Worm (Caenorhabditis elegans) whole organism, mixed stage, embryonic: ENCODE data around the gene pgp-7.
A peak's percentile ranks its signal among the peaks of the same experiment; 100 is the strongest.

Source experiments
- bed-3 ChIP-seq: fragments of 200-800 bp; sonication (Bioruptor generic); optimal IDR thresholded peaks from 3 replicates; lab custom pipeline; 2018; ENCODE audit warnings: mild to moderate bottlenecking, missing genetic modification characterization, moderate library complexity, missing compliant biosample characterization
- blmp-1 ChIP-seq: fragments of 150-350 bp; optimal IDR thresholded peaks from 2 replicates; lab custom pipeline; 2014; ENCODE audit warnings: missing biosample characterization, missing genetic modification characterization
- ceh-39 ChIP-seq: fragments of 150-350 bp; optimal IDR thresholded peaks from 2 replicates; lab custom pipeline; 2014; ENCODE audit warnings: missing biosample characterization, missing genetic modification characterization
- ceh-83 ChIP-seq: fragments of 200-800 bp; sonication (Bioruptor generic); optimal IDR thresholded peaks from 2 replicates; lab custom pipeline; 2018; ENCODE audit warnings: mild to moderate bottlenecking, missing genetic modification characterization, missing compliant biosample characterization
- drap-1 ChIP-seq: fragments of 200-800 bp; sonication (Bioruptor generic); optimal IDR thresholded peaks from 3 replicates; lab custom pipeline; 2018; ENCODE audit warnings: mild to moderate bottlenecking, missing genetic modification characterization, missing compliant biosample characterization
- elt-1 ChIP-seq: sonication (generic microtip); optimal IDR thresholded peaks from 2 replicates; lab custom pipeline; 2017; ENCODE audit warnings: missing genetic modification characterization, mild to moderate bottlenecking, missing compliant biosample characterization, antibody characterized with exemption, moderate library complexity, borderline replicate concordance; ENCODE audit not compliant: insufficient read depth
- elt-3 ChIP-seq: fragments of 150-350 bp; optimal IDR thresholded peaks from 2 replicates; lab custom pipeline; 2014; ENCODE audit warnings: missing biosample characterization, missing genetic modification characterization
- flh-1 ChIP-seq: fragments of 200-800 bp; sonication (Bioruptor generic); optimal IDR thresholded peaks from 2 replicates; lab custom pipeline; 2018; ENCODE audit warnings: mild to moderate bottlenecking, missing genetic modification characterization, moderate library complexity, missing compliant biosample characterization
- ham-2 ChIP-seq: fragments of 200-800 bp; sonication (Bioruptor generic); optimal IDR thresholded peaks from 2 replicates; lab custom pipeline; 2018; ENCODE audit warnings: mild to moderate bottlenecking, missing genetic modification characterization, missing compliant biosample characterization
- hlh-1 ChIP-seq: fragments of 150-350 bp; optimal IDR thresholded peaks from 2 replicates; lab custom pipeline; 2014; ENCODE audit warnings: missing biosample characterization, missing genetic modification reagents, missing genetic modification characterization
- lin-13 ChIP-seq: fragments of 150-350 bp; optimal IDR thresholded peaks from 2 replicates; lab custom pipeline; 2014; ENCODE audit warnings: missing biosample characterization, missing genetic modification characterization
- lin-32 ChIP-seq: fragments of 200-800 bp; sonication (Bioruptor generic); optimal IDR thresholded peaks from 2 replicates; lab custom pipeline; 2018; ENCODE audit warnings: mild to moderate bottlenecking, missing genetic modification characterization, missing compliant biosample characterization
- mab-5 ChIP-seq: fragments of 150-350 bp; optimal IDR thresholded peaks from 2 replicates; lab custom pipeline; 2014; ENCODE audit warnings: missing biosample characterization, missing genetic modification characterization
- mep-1 ChIP-seq: fragments of 150-350 bp; optimal IDR thresholded peaks from 2 replicates; lab custom pipeline; 2017; ENCODE audit warnings: missing biosample characterization, missing genetic modification reagents, missing genetic modification characterization, inconsistent platforms
- mls-2 ChIP-seq: sonication (generic microtip); optimal IDR thresholded peaks from 2 replicates; lab custom pipeline; 2016; ENCODE audit warnings: mild to moderate bottlenecking, missing genetic modification characterization, moderate library complexity, missing compliant biosample characterization
- nhr-12 ChIP-seq: fragments of 150-350 bp; optimal IDR thresholded peaks from 2 replicates; lab custom pipeline; 2014; ENCODE audit warnings: missing biosample characterization, missing genetic modification characterization
- nhr-2 ChIP-seq: fragments of 150-350 bp; optimal IDR thresholded peaks from 2 replicates; lab custom pipeline; 2014; ENCODE audit warnings: missing biosample characterization, missing genetic modification characterization
- nhr-237 ChIP-seq: fragments of 150-350 bp; optimal IDR thresholded peaks from 2 replicates; lab custom pipeline; 2014; ENCODE audit warnings: missing biosample characterization, missing genetic modification characterization
- nhr-28 ChIP-seq: fragments of 150-350 bp; optimal IDR thresholded peaks from 2 replicates; lab custom pipeline; 2014; ENCODE audit warnings: missing biosample characterization, missing genetic modification characterization
- nhr-76 ChIP-seq: sonication (generic microtip); optimal IDR thresholded peaks from 2 replicates; lab custom pipeline; 2017; ENCODE audit warnings: missing biosample characterization, missing genetic modification characterization
- sem-2 ChIP-seq: fragments of 200-800 bp; sonication (Bioruptor generic); optimal IDR thresholded peaks from 2 replicates; lab custom pipeline; 2018; ENCODE audit warnings: mild to moderate bottlenecking, missing genetic modification characterization, missing compliant biosample characterization
- snpc-4 ChIP-seq: fragments of 150-350 bp; optimal IDR thresholded peaks from 2 replicates; lab custom pipeline; 2014; ENCODE audit warnings: missing biosample characterization, missing genetic modification characterization
- sptf-1 ChIP-seq: sonication (generic microtip); optimal IDR thresholded peaks from 2 replicates; lab custom pipeline; 2017; ENCODE audit warnings: mild to moderate bottlenecking, missing genetic modification characterization, moderate library complexity, missing compliant biosample characterization
- tbx-8 ChIP-seq: fragments of 200-800 bp; sonication (Bioruptor generic); optimal IDR thresholded peaks from 2 replicates; lab custom pipeline; 2018; ENCODE audit warnings: mild to moderate bottlenecking, missing genetic modification characterization, moderate library complexity, missing compliant biosample characterization
- unc-120 ChIP-seq: sonication (generic microtip); optimal IDR thresholded peaks from 2 replicates; lab custom pipeline; 2017; ENCODE audit warnings: missing genetic modification characterization, missing compliant biosample characterization; ENCODE audit not compliant: poor library complexity, severe bottlenecking
- unc-39 ChIP-seq: fragments of 150-350 bp; optimal IDR thresholded peaks from 2 replicates; lab custom pipeline; 2014; ENCODE audit warnings: missing biosample characterization, missing genetic modification characterization
- unc-62 ChIP-seq: fragments of 150-350 bp; optimal IDR thresholded peaks from 2 replicates; lab custom pipeline; 2014; ENCODE audit warnings: missing biosample characterization, missing genetic modification reagents, missing genetic modification characterization
- zip-8 ChIP-seq: fragments of 150-350 bp; optimal IDR thresholded peaks from 2 replicates; lab custom pipeline; 2014; ENCODE audit warnings: missing biosample characterization, missing genetic modification characterization
- ztf-11 ChIP-seq: fragments of 150-350 bp; optimal IDR thresholded peaks from 2 replicates; lab custom pipeline; 2014; ENCODE audit warnings: missing biosample characterization, missing genetic modification characterization

The pgp-7 gene

DNA sequence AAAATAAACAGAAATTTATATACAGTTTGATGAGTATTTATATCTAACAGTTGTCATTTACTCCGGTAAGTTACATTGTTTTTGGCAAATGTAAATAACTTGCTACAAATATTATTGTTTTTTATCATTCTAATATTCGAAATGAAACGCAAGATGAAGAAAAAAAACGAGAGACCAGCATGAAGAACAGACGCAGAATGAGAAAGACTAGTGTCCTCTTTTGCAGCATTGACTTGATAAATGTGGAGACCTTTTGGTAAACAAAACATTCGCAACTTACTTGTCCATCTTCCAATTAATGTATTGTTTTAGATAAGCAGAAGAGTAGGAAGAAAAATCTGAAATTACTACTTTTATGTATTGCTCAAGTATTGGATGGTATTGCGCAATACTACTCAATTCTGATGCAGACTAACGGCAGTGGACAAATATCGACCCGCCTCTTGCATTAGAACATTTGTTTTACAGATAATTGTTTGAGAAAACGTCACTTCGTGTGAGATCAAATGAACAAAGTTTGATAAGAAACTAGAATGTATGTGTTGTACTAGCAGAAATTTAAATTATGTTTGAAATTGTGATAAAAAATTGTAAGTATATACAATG is 7.2 kb upstream of the pgp-7 start, which contains the start of gene pgp-6:
pgp-6 (minus strand) TSS at position 288 of the 606 bp plus-strand sequence.
- TF ChIP-seq unc-62 (GFP tag; lab: Kevin White, UChicago), result no peak
- TF ChIP-seq lin-32, result no peak
- TF ChIP-seq sptf-1 (tag; lab: Kevin White, UChicago), result no peak
- TF ChIP-seq ham-2 (GFP tag; lab: Kevin White, UChicago), result no peak
- peak; percentile 94 for TF ChIP-seq zip-8 (tag; lab: Kevin White, UChicago)
- TF ChIP-seq, all 35 proteins: peak for 1

DNA sequence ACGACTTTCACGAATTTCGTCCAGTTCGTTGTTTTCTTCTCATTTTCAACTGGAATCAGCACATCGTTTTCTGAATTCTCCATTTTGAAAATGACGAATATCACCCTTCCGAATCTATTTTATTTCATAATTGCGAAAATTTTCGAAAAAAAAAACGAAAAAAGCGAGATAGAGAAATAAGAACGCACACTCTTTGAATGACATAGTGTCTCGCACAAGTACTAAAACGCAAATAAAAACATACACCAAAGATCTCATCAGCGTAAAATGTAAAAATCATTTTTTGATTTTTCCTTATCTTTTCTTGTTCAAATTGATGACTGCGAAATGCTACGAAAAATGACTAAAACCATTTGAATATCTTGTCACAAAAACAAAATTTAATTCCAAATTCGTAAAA is 5.7 kb downstream of the pgp-7 start, which contains the start of gene pgp-8:
pgp-8 (minus strand) TSS at position 101 of the 400 bp plus-strand sequence.
- TF ChIP-seq hlh-1 (tag; lab: Kevin White, UChicago), result no peak
- no peak for TF ChIP-seq ceh-83 (GFP tag; lab: Kevin White, UChicago)
- no peak for TF ChIP-seq ztf-11
- TF ChIP-seq zip-8 (tag; lab: Kevin White, UChicago), result no peak
- no peak for TF ChIP-seq elt-3
- TF ChIP-seq ceh-39, result no peak
- TF ChIP-seq lin-13 (tag; lab: Kevin White, UChicago), result no peak
- no peak for TF ChIP-seq elt-1 (tag; lab: Kevin White, UChicago)
- no peak for TF ChIP-seq snpc-4 (tag; lab: Kevin White, UChicago)
- TF ChIP-seq, all 35 proteins: peak for 0

DNA sequence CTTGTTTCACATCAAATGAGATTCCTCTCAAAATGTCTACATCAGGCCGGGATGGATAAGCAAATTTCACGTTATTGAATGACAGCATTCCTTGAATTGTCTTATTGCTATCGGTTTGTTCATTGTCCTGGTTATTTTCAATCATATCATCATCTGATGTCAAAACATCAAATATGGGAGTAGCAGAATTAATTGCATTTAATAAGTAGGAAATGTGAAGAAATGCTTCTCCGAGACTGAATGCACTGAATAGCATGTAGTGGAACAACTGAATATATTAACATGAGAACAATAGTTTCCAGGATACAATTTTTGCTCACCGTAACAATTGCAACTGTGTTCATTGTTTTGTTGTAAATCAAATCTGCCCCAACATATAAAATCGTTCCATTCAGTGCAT is 7.5 kb downstream of the pgp-7 start:
- TF ChIP-seq nhr-12 (tag; lab: Kevin White, UChicago) (no peak), nhr-28 (tag; lab: Kevin White, UChicago) (no peak), bed-3 (GFP tag; lab: Kevin White, UChicago) (no peak), nhr-2 (tag; lab: Kevin White, UChicago) (no peak), nhr-237 (tag; lab: Kevin White, UChicago) (no peak), unc-120 (no peak), elt-3 (no peak), drap-1 (GFP tag; lab: Kevin White, UChicago) (no peak), sem-2 (GFP tag; lab: Kevin White, UChicago) (no peak), ztf-11 (no peak), unc-39 (tag; lab: Kevin White, UChicago) (no peak), mep-1 (tag; lab: Kevin White, UChicago) (no peak), tbx-8 (GFP tag; lab: Kevin White, UChicago) (no peak)

DNA sequence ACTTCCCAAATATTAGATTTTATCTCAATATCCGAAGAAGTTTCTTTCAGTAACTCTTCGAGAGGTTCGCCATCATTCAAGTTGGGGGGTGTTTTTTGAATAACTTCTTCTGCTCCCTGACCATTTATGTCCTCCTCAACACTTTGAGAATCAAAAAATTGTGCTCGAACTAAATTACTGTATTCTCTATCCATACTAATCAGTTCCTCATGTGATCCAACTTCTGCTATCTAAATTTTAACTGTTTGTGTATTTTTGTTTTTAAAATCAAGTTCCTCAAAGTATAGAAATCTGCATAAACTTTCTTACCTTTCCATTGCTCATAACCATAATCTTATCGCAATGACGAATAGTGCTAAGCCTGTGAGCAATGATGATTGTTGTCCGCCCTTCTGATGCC is 8.4 kb downstream of the pgp-7 start:
- no peak for TF ChIP-seq sptf-1 (tag; lab: Kevin White, UChicago)
- no peak for TF ChIP-seq ztf-11
- TF ChIP-seq zip-8 (tag; lab: Kevin White, UChicago), result no peak

DNA sequence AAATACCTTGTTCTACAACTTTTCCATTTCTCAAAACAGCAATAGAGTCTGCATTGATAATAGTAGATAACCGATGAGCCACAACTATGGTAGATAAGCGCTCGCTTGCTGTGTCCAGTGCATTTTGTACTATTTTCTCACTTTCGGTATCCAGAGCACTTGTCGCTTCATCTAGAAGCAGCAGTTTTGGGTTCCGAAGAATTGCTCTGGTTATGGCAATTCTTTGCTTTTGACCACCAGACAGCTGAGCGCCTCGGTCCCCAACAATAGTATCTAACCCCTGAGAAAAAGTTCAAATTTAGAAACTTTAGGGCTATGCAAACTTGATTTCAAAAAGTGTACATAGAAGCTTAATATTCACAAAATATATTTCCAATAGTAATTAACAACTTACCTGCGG is 10.4 kb downstream of the pgp-7 start:
- no peak for TF ChIP-seq elt-3

DNA sequence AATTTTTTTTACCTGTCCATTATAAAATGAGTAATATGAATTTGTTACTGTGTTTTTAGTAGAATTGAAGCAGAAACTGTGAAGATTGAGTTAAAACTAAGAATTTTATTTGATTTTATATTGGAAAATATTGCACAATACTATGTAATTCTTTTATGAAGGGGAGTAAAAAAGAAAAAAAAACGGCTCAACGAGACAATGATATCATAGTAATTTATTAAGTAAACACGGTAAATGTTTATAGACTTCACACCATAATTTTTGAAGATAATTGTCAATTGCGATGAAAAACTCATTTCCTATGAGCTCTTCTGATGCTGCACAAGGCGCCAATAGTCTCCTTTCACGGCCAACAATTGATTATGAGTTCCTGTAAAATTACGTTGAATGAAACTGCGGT is 10.8 kb downstream of the pgp-7 start, which contains the start of gene pgp-5:
pgp-5 (minus strand) TSS at position 87 of the 400 bp plus-strand sequence.
- TF ChIP-seq elt-3 (no peak), mep-1 (tag; lab: Kevin White, UChicago) (no peak), mab-5 (no peak), nhr-76 (no peak), flh-1 (GFP tag; lab: Kevin White, UChicago) (no peak), sptf-1 (tag; lab: Kevin White, UChicago) (no peak), unc-120 (no peak), bed-3 (GFP tag; lab: Kevin White, UChicago) (no peak)

DNA sequence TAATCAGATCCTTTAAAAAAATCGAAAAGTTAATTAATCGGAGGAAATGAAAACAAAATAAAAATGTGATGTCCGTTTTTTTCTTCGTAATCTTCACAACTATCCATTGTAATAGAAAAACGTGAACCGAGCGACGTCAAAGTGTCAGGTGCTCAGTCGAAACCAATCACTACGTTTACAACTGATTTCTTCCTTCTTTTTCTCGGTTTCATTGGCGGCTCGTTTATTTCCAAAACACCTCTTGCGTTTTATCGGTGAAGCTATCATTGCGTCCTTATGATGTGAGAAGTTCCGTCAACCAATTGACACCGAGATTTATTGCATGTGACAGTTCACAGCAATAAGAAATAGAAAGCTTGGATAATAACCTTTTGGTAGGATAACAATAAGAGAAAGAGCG is 16.8 kb downstream of the pgp-7 start:
- TF ChIP-seq hlh-1 (tag; lab: Kevin White, UChicago) (peak; percentile 91), elt-1 (tag; lab: Kevin White, UChicago) (no peak), nhr-28 (tag; lab: Kevin White, UChicago) (no peak), nhr-237 (tag; lab: Kevin White, UChicago) (no peak), lin-32 (no peak), sptf-1 (tag; lab: Kevin White, UChicago) (no peak), ceh-83 (GFP tag; lab: Kevin White, UChicago) (no peak), nhr-2 (tag; lab: Kevin White, UChicago) (no peak), zip-8 (tag; lab: Kevin White, UChicago) (no peak), mls-2 (tag; lab: Kevin White, UChicago) (no peak), flh-1 (GFP tag; lab: Kevin White, UChicago) (no peak), unc-62 (GFP tag; lab: Kevin White, UChicago) (peak; percentile 29), blmp-1 (tag; lab: Kevin White, UChicago) (no peak), nhr-12 (tag; lab: Kevin White, UChicago) (no peak)
